Fruit fly (Drosophila melanogaster) whole organism, adult: ENCODE data around the gene SrpRbeta.
A peak's percentile ranks its signal among the peaks of the same experiment; 100 is the strongest.

ENCODE experiments used
- CG12768 ChIP-seq: fragments of 200-800 bp; sonication (Bioruptor generic); optimal IDR thresholded peaks from 2 replicates; lab custom pipeline; 2017; ENCODE audit warnings: missing biosample characterization, missing genetic modification characterization, mild to moderate bottlenecking, moderate library complexity, missing genetic modification reagents
- CG14711 ChIP-seq: fragments of 200-800 bp; sonication (Bioruptor generic); optimal IDR thresholded peaks from 2 replicates; lab custom pipeline; 2018; ENCODE audit warnings: missing biosample characterization, mild to moderate bottlenecking, missing genetic modification characterization, moderate library complexity
- CG33017 ChIP-seq: fragments of 200-800 bp; sonication (Bioruptor generic); optimal IDR thresholded peaks from 2 replicates; lab custom pipeline; 2018; ENCODE audit warnings: missing biosample characterization, mild to moderate bottlenecking, missing genetic modification characterization, moderate library complexity
- CG7045 ChIP-seq: fragments of 200-800 bp; sonication (Bioruptor generic); optimal IDR thresholded peaks from 2 replicates; lab custom pipeline; 2017; ENCODE audit warnings: missing biosample characterization, mild to moderate bottlenecking, missing genetic modification characterization
- Crg-1 ChIP-seq: fragments of 200-800 bp; sonication (Bioruptor generic); optimal IDR thresholded peaks from 2 replicates; lab custom pipeline; 2016; ENCODE audit warnings: missing biosample characterization, missing genetic modification characterization
- Hr96 ChIP-seq: fragments of 200-800 bp; sonication (Bioruptor generic); optimal IDR thresholded peaks from 2 replicates; lab custom pipeline; 2016; ENCODE audit warnings: missing biosample characterization, missing genetic modification characterization
- Mnt ChIP-seq: fragments of 200-800 bp; sonication (Bioruptor generic); optimal IDR thresholded peaks from 2 replicates; lab custom pipeline; 2016; ENCODE audit warnings: missing biosample characterization, mild to moderate bottlenecking, missing genetic modification characterization
- cic ChIP-seq: fragments of 200-800 bp; sonication (Bioruptor generic); optimal IDR thresholded peaks from 2 replicates; lab custom pipeline; 2017; ENCODE audit warnings: missing biosample characterization, mild to moderate bottlenecking, missing genetic modification characterization, moderate library complexity
- cnc ChIP-seq, 2 experiments: fragments of >200 bp; optimal IDR thresholded peaks; 2 replicates each; lab custom pipeline; 2017
- kay ChIP-seq: fragments of 200-800 bp; sonication (Bioruptor generic); peaks from one replicate; lab custom pipeline; 2016; ENCODE audit warnings: missing biosample characterization, missing genetic modification characterization, borderline replicate concordance
- ovo ChIP-seq: fragments of 200-800 bp; sonication (Bioruptor generic); optimal IDR thresholded peaks from 2 replicates; lab custom pipeline; 2016; ENCODE audit warnings: missing biosample characterization, missing genetic modification characterization
- pad ChIP-seq: fragments of 200-800 bp; sonication (Bioruptor generic); optimal IDR thresholded peaks from 3 replicates; lab custom pipeline; 2017; ENCODE audit warnings: missing biosample characterization, missing genetic modification characterization, mild to moderate bottlenecking, moderate library complexity, missing genetic modification reagents
- tj ChIP-seq: fragments of 200-800 bp; sonication (Bioruptor generic); optimal IDR thresholded peaks from 3 replicates; lab custom pipeline; 2017; ENCODE audit warnings: missing biosample characterization, mild to moderate bottlenecking, missing genetic modification characterization, moderate library complexity
- toe ChIP-seq: fragments of 200-800 bp; sonication (Bioruptor generic); optimal IDR thresholded peaks from 2 replicates; lab custom pipeline; 2016; ENCODE audit warnings: missing biosample characterization, missing genetic modification characterization

dm6 chr3L:8721145-8721544, 1.1 kb upstream of the SrpRbeta start, which contains the start of the genes CG32022 and CG6511:
- TF ChIP-seq Hr96 (GFP tag; lab: Kevin White, UChicago): peak; percentile 99
- no peak for TF ChIP-seq Crg-1 (GFP tag; lab: Kevin White, UChicago)
- peak; percentile 93 for TF ChIP-seq pad
- peak; percentile 99 for TF ChIP-seq toe (GFP tag; lab: Kevin White, UChicago)
- TF ChIP-seq CG14711 (tag; lab: Kevin White, UChicago): peak; percentile 93
- no peak for TF ChIP-seq cnc (optimal IDR thresholded peaks at IDR 0.05; lab: Kevin White, UChicago)
- peak; percentile 93 for TF ChIP-seq Mnt (GFP tag; lab: Kevin White, UChicago)
- TF ChIP-seq tj (GFP tag; lab: Kevin White, UChicago): no peak
- peak; percentile 98 for TF ChIP-seq CG12768 (GFP tag; lab: Kevin White, UChicago)
- peak; percentile 98 for TF ChIP-seq CG7045 (GFP tag; lab: Kevin White, UChicago)
- TF ChIP-seq cic (GFP tag; lab: Kevin White, UChicago): peak; percentile 84
- TF ChIP-seq ovo: no peak
- peak; percentile 96 for TF ChIP-seq CG33017
- TF ChIP-seq kay (GFP tag; lab: Kevin White, UChicago): peak; percentile 97
